Worm (Caenorhabditis elegans): ENCODE data around the gene ZK355.2.

DNA sequence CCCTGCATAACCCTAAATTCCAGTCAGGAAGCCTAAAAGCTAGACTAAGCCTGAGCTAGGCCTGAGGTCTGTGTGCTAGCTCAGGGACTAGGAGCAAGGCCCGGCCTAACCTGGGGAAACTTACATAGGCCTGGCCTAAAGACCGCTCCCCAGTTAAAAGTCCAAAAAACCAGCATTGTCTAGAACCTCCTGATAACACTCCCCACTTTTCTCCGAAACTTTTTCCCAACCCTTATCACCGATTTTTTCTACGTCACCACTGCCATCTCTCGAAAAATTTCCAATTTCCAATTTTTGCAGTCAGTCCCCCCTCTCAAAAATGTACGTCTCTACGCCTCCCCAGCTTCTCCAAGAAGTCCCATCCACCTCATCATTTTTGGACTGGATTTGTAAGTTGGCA, at the start of gene ZK355.2:
- TF ChIP-seq nhr-237 (tag; optimal IDR thresholded peaks at IDR 0.05): no peak
- no peak for TF ChIP-seq R02D3.7 (tag; optimal IDR thresholded peaks at IDR 0.05)
- no peak for TF ChIP-seq elt-3 (tag; optimal IDR thresholded peaks at IDR 0.05)
- no peak for TF ChIP-seq unc-39 (tag; optimal IDR thresholded peaks at IDR 0.05)
- TF ChIP-seq ZK546.5 (tag; optimal IDR thresholded peaks at IDR 0.05): no peak
- TF ChIP-seq snpc-4 (tag; optimal IDR thresholded peaks at IDR 0.05): no peak
- TF ChIP-seq nhr-23 (tag; optimal IDR thresholded peaks at IDR 0.05): no peak

Data from whole organism, L3 larva.